Worm (Caenorhabditis elegans) whole organism, young adult: ENCODE measurements around the gene gplb-1.

Experiments used
- B0336.3 ChIP-seq: fragments of 200-800 bp; sonication (Bioruptor generic); IDR thresholded peaks from 2 replicates; pipeline ENCODE4 v1.3.6; 2022; ENCODE audit warnings: missing genetic modification characterization, missing compliant biosample characterization
- F52B5.7 ChIP-seq: sonication (generic microtip); optimal IDR thresholded peaks from 2 replicates; lab custom pipeline; 2016; ENCODE audit warnings: mild to moderate bottlenecking, missing genetic modification characterization, missing compliant biosample characterization
- F57A8.1 ChIP-seq: fragments of 200-800 bp; sonication (Bioruptor generic); optimal IDR thresholded peaks from 2 replicates; lab custom pipeline; 2018; ENCODE audit warnings: mild to moderate bottlenecking, missing genetic modification characterization, moderate library complexity, missing compliant biosample characterization
- F57C9.4 ChIP-seq: sonication (generic microtip); optimal IDR thresholded peaks from 2 replicates; lab custom pipeline; 2017; ENCODE audit warnings: mild to moderate bottlenecking, missing genetic modification characterization, missing compliant biosample characterization
- K12H6.12 ChIP-seq: fragments of 200-800 bp; sonication (Bioruptor generic); optimal IDR thresholded peaks from 2 replicates; lab custom pipeline; 2018; ENCODE audit warnings: mild to moderate bottlenecking, missing genetic modification characterization, missing compliant biosample characterization
- Y53F4B.3 ChIP-seq: fragments of 200-800 bp; sonication (Bioruptor generic); IDR thresholded peaks from 2 replicates; pipeline ENCODE4 v1.3.6; 2022; ENCODE audit warnings: missing genetic modification reagents, missing genetic modification characterization, missing compliant biosample characterization
- Y53G8AR.9 ChIP-seq: fragments of 200-800 bp; sonication (Bioruptor generic); conservative IDR thresholded peaks from 2 replicates; pipeline ENCODE4 v1.3.6; 2022; ENCODE audit warnings: missing genetic modification reagents, missing genetic modification characterization, missing compliant biosample characterization
- ZK185.1 ChIP-seq: sonication (generic microtip); optimal IDR thresholded peaks from 2 replicates; lab custom pipeline; 2016; ENCODE audit warnings: mild to moderate bottlenecking, missing genetic modification characterization, missing compliant biosample characterization; ENCODE audit not compliant: poor library complexity, severe bottlenecking
- aptf-3 ChIP-seq: fragments of 200-800 bp; sonication (Bioruptor generic); IDR thresholded peaks from 2 replicates; pipeline ENCODE4 v1.3.6; 2022; ENCODE audit warnings: missing genetic modification characterization, missing compliant biosample characterization
- atf-7 ChIP-seq: sonication (generic microtip); optimal IDR thresholded peaks from 2 replicates; lab custom pipeline; 2017; ENCODE audit warnings: mild to moderate bottlenecking, missing genetic modification characterization, missing compliant biosample characterization
- attf-3 ChIP-seq: fragments of 200-800 bp; sonication (Bioruptor generic); conservative IDR thresholded peaks from 2 replicates; pipeline ENCODE4 v1.3.6; 2022; ENCODE audit warnings: missing genetic modification reagents, missing genetic modification characterization, missing compliant biosample characterization
- attf-5 ChIP-seq: fragments of 200-800 bp; sonication (Bioruptor generic); optimal IDR thresholded peaks from 2 replicates; lab custom pipeline; 2018; ENCODE audit warnings: mild to moderate bottlenecking, missing genetic modification characterization, missing compliant biosample characterization
- attf-6 ChIP-seq: fragments of 200-800 bp; sonication (Bioruptor generic); IDR thresholded peaks from 2 replicates; pipeline ENCODE4 v1.3.6; 2022; ENCODE audit warnings: missing genetic modification reagents, missing genetic modification characterization, missing compliant biosample characterization
- bed-2 ChIP-seq: fragments of 200-800 bp; sonication (Bioruptor generic); IDR thresholded peaks from 2 replicates; pipeline ENCODE4 v1.3.6; 2022; ENCODE audit warnings: missing genetic modification reagents, missing genetic modification characterization, missing compliant biosample characterization
- cebp-1 ChIP-seq, 2 experiments: fragments of 200-800 bp in 1 of 2; sonication (Bioruptor generic) in 1 of 2; sonication (generic microtip) in 1 of 2; IDR thresholded peaks in 1 of 2; optimal IDR thresholded peaks in 1 of 2; 2 replicates each; pipeline versions ENCODE4 v1.3.6 to Lab custom; 2017 to 2022; ENCODE audit warnings: missing compliant biosample characterization in 2 of 2, missing genetic modification characterization in 2 of 2, mild to moderate bottlenecking in 1 of 2, missing genetic modification reagents in 1 of 2, moderate library complexity in 1 of 2
- ceh-79 ChIP-seq: sonication (generic microtip); optimal IDR thresholded peaks from 2 replicates; lab custom pipeline; 2017; ENCODE audit warnings: mild to moderate bottlenecking, missing genetic modification characterization, missing compliant biosample characterization
- dpl-1 ChIP-seq: fragments of 150-350 bp; optimal IDR thresholded peaks from 2 replicates; lab custom pipeline; 2014; ENCODE audit warnings: missing biosample characterization, missing genetic modification reagents, missing genetic modification characterization
- efl-1 ChIP-seq: fragments of 150-350 bp; optimal IDR thresholded peaks from 2 replicates; lab custom pipeline; 2014; ENCODE audit warnings: missing biosample characterization, missing genetic modification reagents, missing genetic modification characterization
- egl-18 ChIP-seq: fragments of 200-800 bp; sonication (Bioruptor generic); IDR thresholded peaks from 2 replicates; pipeline ENCODE4 v1.3.6; 2022; ENCODE audit warnings: missing genetic modification reagents, missing genetic modification characterization, missing compliant biosample characterization
- ekl-4 ChIP-seq: fragments of 200-800 bp; sonication (Bioruptor generic); IDR thresholded peaks from 2 replicates; pipeline ENCODE4 v1.3.6; 2022; ENCODE audit warnings: missing genetic modification reagents, missing genetic modification characterization, missing compliant biosample characterization
- fkh-3 ChIP-seq: sonication (generic microtip); optimal IDR thresholded peaks from 2 replicates; lab custom pipeline; 2016; ENCODE audit warnings: mild to moderate bottlenecking, missing genetic modification characterization, missing compliant biosample characterization
- hlh-12 ChIP-seq: sonication (generic microtip); optimal IDR thresholded peaks from 2 replicates; lab custom pipeline; 2016; ENCODE audit warnings: missing genetic modification characterization, missing compliant biosample characterization
- hmg-20 ChIP-seq: fragments of 200-800 bp; sonication (Bioruptor generic); IDR thresholded peaks from 2 replicates; pipeline ENCODE4 v1.3.6; 2022; ENCODE audit warnings: missing genetic modification reagents, missing genetic modification characterization, missing compliant biosample characterization
- let-526 ChIP-seq: fragments of 200-800 bp; sonication (Bioruptor generic); IDR thresholded peaks from 2 replicates; pipeline ENCODE4 v1.3.6; 2022; ENCODE audit warnings: missing genetic modification reagents, missing genetic modification characterization, missing compliant biosample characterization
- lin-35 ChIP-seq, 3 experiments: fragments of 150-350 bp in 2 of 3; sonication (generic microtip) in 1 of 3; optimal IDR thresholded peaks; 2 replicates each; lab custom pipeline; 2014 to 2018; ENCODE audit warnings: missing biosample characterization in 3 of 3, missing genetic modification characterization in 3 of 3, missing genetic modification reagents in 3 of 3
- lin-54 ChIP-seq: fragments of 200-800 bp; sonication (Bioruptor generic); optimal IDR thresholded peaks from 2 replicates; lab custom pipeline; 2018; ENCODE audit warnings: mild to moderate bottlenecking, missing genetic modification characterization, missing compliant biosample characterization
- lsl-1 ChIP-seq: fragments of 200-800 bp; sonication (Bioruptor generic); optimal IDR thresholded peaks from 2 replicates; lab custom pipeline; 2018; ENCODE audit warnings: mild to moderate bottlenecking, missing genetic modification characterization, moderate library complexity, missing compliant biosample characterization
- madf-10 ChIP-seq: sonication (generic microtip); optimal IDR thresholded peaks from 2 replicates; lab custom pipeline; 2016; ENCODE audit warnings: mild to moderate bottlenecking, missing genetic modification characterization, missing compliant biosample characterization
- madf-3 ChIP-seq: fragments of 200-800 bp; sonication (Bioruptor generic); IDR thresholded peaks from 2 replicates; pipeline ENCODE4 v1.3.6; 2022; ENCODE audit warnings: missing genetic modification reagents, missing genetic modification characterization, missing compliant biosample characterization
- madf-6 ChIP-seq: fragments of 200-800 bp; sonication (Bioruptor generic); IDR thresholded peaks from 2 replicates; pipeline ENCODE4 v1.3.6; 2022; ENCODE audit warnings: missing genetic modification reagents, missing genetic modification characterization, missing compliant biosample characterization
- mcd-1 ChIP-seq: fragments of 200-800 bp; sonication (Bioruptor generic); IDR thresholded peaks from 2 replicates; pipeline ENCODE4 v1.3.6; 2022; ENCODE audit warnings: missing genetic modification reagents, missing genetic modification characterization, missing compliant biosample characterization
- mxl-1 ChIP-seq: sonication (generic microtip); optimal IDR thresholded peaks from 2 replicates; lab custom pipeline; 2016; ENCODE audit warnings: missing genetic modification characterization, missing compliant biosample characterization
- nhr-179 ChIP-seq: sonication (generic microtip); optimal IDR thresholded peaks from 2 replicates; lab custom pipeline; 2016; ENCODE audit warnings: mild to moderate bottlenecking, missing genetic modification characterization, missing compliant biosample characterization
- nhr-27 ChIP-seq: fragments of 200-800 bp; sonication (Bioruptor generic); optimal IDR thresholded peaks from 2 replicates; lab custom pipeline; 2018; ENCODE audit warnings: mild to moderate bottlenecking, missing genetic modification characterization, moderate library complexity, missing compliant biosample characterization
- pbrm-1 ChIP-seq: fragments of 200-800 bp; sonication (Bioruptor generic); IDR thresholded peaks from 2 replicates; pipeline ENCODE4 v1.3.6; 2022; ENCODE audit warnings: missing genetic modification reagents, missing genetic modification characterization, missing compliant biosample characterization
- snpc-1.1 ChIP-seq: sonication (generic microtip); optimal IDR thresholded peaks from 2 replicates; lab custom pipeline; 2017; ENCODE audit warnings: missing genetic modification characterization, mild to moderate bottlenecking, missing compliant biosample characterization, antibody characterized with exemption, moderate library complexity, missing genotype, missing genetic modification reagents; ENCODE audit not compliant: insufficient read depth
- snpc-1.3 ChIP-seq: sonication (generic microtip); optimal IDR thresholded peaks from 2 replicates; lab custom pipeline; 2017; ENCODE audit warnings: missing genetic modification characterization, mild to moderate bottlenecking, missing compliant biosample characterization, antibody characterized with exemption, moderate library complexity, missing genotype, missing genetic modification reagents; ENCODE audit not compliant: insufficient read depth
- snpc-3.4 ChIP-seq: sonication (generic microtip); optimal IDR thresholded peaks from 2 replicates; lab custom pipeline; 2017; ENCODE audit warnings: missing genetic modification characterization, mild to moderate bottlenecking, missing compliant biosample characterization, antibody characterized with exemption, moderate library complexity, missing genotype, missing genetic modification reagents
- sptf-2 ChIP-seq: fragments of 200-800 bp; sonication (Bioruptor generic); optimal IDR thresholded peaks from 2 replicates; lab custom pipeline; 2018; ENCODE audit warnings: mild to moderate bottlenecking, missing genetic modification characterization, missing compliant biosample characterization
- tbp1 ChIP-seq: fragments of 200-800 bp; sonication (Bioruptor generic); optimal IDR thresholded peaks from 2 replicates; lab custom pipeline; 2018; ENCODE audit warnings: mild to moderate bottlenecking, missing genetic modification characterization, missing compliant biosample characterization
- tbx-9 ChIP-seq: sonication (generic microtip); optimal IDR thresholded peaks from 2 replicates; lab custom pipeline; 2016; ENCODE audit warnings: borderline replicate concordance, missing genetic modification characterization, inconsistent platforms, missing compliant biosample characterization
- zim-3 ChIP-seq: sonication (generic microtip); optimal IDR thresholded peaks from 2 replicates; lab custom pipeline; 2017; ENCODE audit warnings: mild to moderate bottlenecking, missing genetic modification characterization, moderate library complexity, missing compliant biosample characterization
- ztf-18 ChIP-seq: sonication (generic microtip); optimal IDR thresholded peaks from 2 replicates; lab custom pipeline; 2016; ENCODE audit warnings: missing genotype, mild to moderate bottlenecking, missing genetic modification characterization, missing compliant biosample characterization
- ztf-22 ChIP-seq: fragments of 200-800 bp; sonication (Bioruptor generic); optimal IDR thresholded peaks from 2 replicates; lab custom pipeline; 2018; ENCODE audit warnings: mild to moderate bottlenecking, missing genetic modification characterization, moderate library complexity, missing compliant biosample characterization
- ztf-25 ChIP-seq: fragments of 200-800 bp; sonication (Bioruptor generic); IDR thresholded peaks from 2 replicates; pipeline ENCODE4 v1.3.6; 2022; ENCODE audit warnings: missing genetic modification reagents, missing genetic modification characterization, missing compliant biosample characterization
- ztf-3 ChIP-seq: fragments of 200-800 bp; sonication (Bioruptor generic); optimal IDR thresholded peaks from 2 replicates; lab custom pipeline; 2018; ENCODE audit warnings: mild to moderate bottlenecking, missing genetic modification characterization, missing compliant biosample characterization
- ztf-6 ChIP-seq: fragments of 200-800 bp; sonication (Bioruptor generic); IDR thresholded peaks from 2 replicates; pipeline ENCODE4 v1.3.6; 2022; ENCODE audit warnings: missing genetic modification reagents, missing genetic modification characterization, missing compliant biosample characterization

Gene gplb-1

ce11 chrV:8465386-8465785, 5.7 kb downstream of the gplb-1 start, which contains the start of gene mrps-2:
Gene mrps-2 (plus strand): TSS chrV:8465686.
- TF ChIP-seq mcd-1 (GFP tag; lab: Robert Waterston, UW): no peak
- TF ChIP-seq zim-3 (tag; lab: Kevin White, UChicago): no peak
- no peak for TF ChIP-seq nhr-179
- TF ChIP-seq attf-3 (GFP tag; lab: Robert Waterston, UW): no peak
- TF ChIP-seq ztf-25: no peak
- TF ChIP-seq aptf-3 (GFP tag; lab: Robert Waterston, UW): no peak
- TF ChIP-seq ztf-6: no peak
- TF ChIP-seq efl-1: no peak
- no peak for TF ChIP-seq attf-6 (GFP tag; lab: Robert Waterston, UW)
- TF ChIP-seq snpc-3.4 (tag; lab: Kevin White, UChicago): no peak
- TF ChIP-seq hlh-12: no peak
- no peak for TF ChIP-seq madf-3
- TF ChIP-seq egl-18 (GFP tag; lab: Robert Waterston, UW): no peak
- no peak for TF ChIP-seq dpl-1
- TF ChIP-seq F52B5.7 (tag; lab: Kevin White, UChicago): no peak
- TF ChIP-seq hmg-20 (GFP tag; lab: Robert Waterston, UW): no peak
- TF ChIP-seq Y53F4B.3: no peak
- TF ChIP-seq sptf-2: no peak

ce11 chrV:8462074-8462473, 9.0 kb downstream of the gplb-1 start, which contains the start of the genes dnj-22 and natc-1:
Gene dnj-22 (minus strand): TSS chrV:8462120.
Gene natc-1 (plus strand): TSS chrV:8462359.
- TF ChIP-seq attf-3 (GFP tag; lab: Robert Waterston, UW) (peak; percentile 98), snpc-3.4 (tag; lab: Kevin White, UChicago) (peak; percentile 58), let-526 (GFP tag; lab: Robert Waterston, UW) (no peak), bed-2 (no peak), F57A8.1 (GFP tag; lab: Kevin White, UChicago) (no peak), ceh-79 (tag; lab: Kevin White, UChicago) (no peak), atf-7 (no peak), K12H6.12 (tag; lab: Kevin White, UChicago) (no peak), tbp1 (GFP tag; lab: Kevin White, UChicago) (peak; percentile 41), aptf-3 (GFP tag; lab: Robert Waterston, UW) (no peak), attf-5 (GFP tag; lab: Kevin White, UChicago) (peak; percentile 48), dpl-1 (no peak), ekl-4 (no peak), B0336.3 (GFP tag; lab: Robert Waterston, UW) (no peak), fkh-3 (tag; lab: Kevin White, UChicago) (no peak), Y53G8AR.9 (GFP tag; lab: Robert Waterston, UW) (no peak), lsl-1 (peak; percentile 1), lin-54 (GFP tag; lab: Kevin White, UChicago) (peak; percentile 35), nhr-27 (tag; lab: Kevin White, UChicago) (no peak), ztf-22 (no peak), ztf-3 (GFP tag; lab: Kevin White, UChicago) (no peak), pbrm-1 (GFP tag; lab: Robert Waterston, UW) (no peak; the same call in 1 of the 2 replicates), madf-6 (peak; percentile 51; the same call in 1 of the 2 replicates), F57C9.4 (tag; lab: Kevin White, UChicago) (no peak), cebp-1 (GFP tag; IDR thresholded peaks at IDR 0.05; lab: Robert Waterston, UW) (no peak), cebp-1 (tag; optimal IDR thresholded peaks at IDR 0.05; lab: Kevin White, UChicago) (peak; percentile 22), madf-10 (tag; lab: Kevin White, UChicago) (no peak), ztf-18 (tag; lab: Kevin White, UChicago) (no peak), egl-18 (GFP tag; lab: Robert Waterston, UW) (no peak), mcd-1 (GFP tag; lab: Robert Waterston, UW) (peak; percentile 94), mxl-1 (no peak), attf-6 (GFP tag; lab: Robert Waterston, UW) (no peak), lin-35 (GFP tag; optimal IDR thresholded peaks at IDR 0.05; lab: Kevin White, UChicago) (peak in 1 of 3 experiments; percentile 60), snpc-1.3 (tag; lab: Kevin White, UChicago) (peak; percentile 29), snpc-1.1 (tag; lab: Kevin White, UChicago) (peak; percentile 35), tbx-9 (tag; lab: Kevin White, UChicago) (no peak), ZK185.1 (tag; lab: Kevin White, UChicago) (peak; percentile 2)
